Worm (Caenorhabditis elegans) whole organism, L1 larva: ENCODE measurements around the gene chst-1.

Source experiments
- ama-1 ChIP-seq: fragments of 150-350 bp; optimal IDR thresholded peaks from 2 replicates; lab custom pipeline; 2014
- sox-4 ChIP-seq: sonication (generic microtip); optimal IDR thresholded peaks from 2 replicates; lab custom pipeline; 2016; ENCODE audit warnings: missing genetic modification characterization, missing compliant biosample characterization

DNA sequence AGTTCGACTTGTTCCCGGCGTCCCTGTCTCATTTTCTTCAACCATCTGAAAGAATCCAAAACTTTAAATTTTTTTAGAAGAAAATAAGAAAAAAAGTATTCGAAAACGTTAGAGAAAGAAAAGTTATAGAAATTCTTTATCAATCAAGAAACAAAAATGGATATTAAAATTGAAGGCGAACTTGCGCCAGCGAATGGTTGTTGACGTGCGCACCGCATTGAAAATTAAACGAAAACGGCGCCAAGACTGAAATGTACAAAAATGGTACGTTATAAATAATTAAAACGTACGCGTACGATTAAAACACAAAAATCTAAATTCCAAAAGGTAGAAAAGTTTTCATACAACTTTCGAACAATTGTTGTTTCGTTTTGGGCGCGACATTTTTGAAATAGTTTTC is 20.0 kb downstream of the chst-1 start, which contains the start of gene K02C4.3:
- TF ChIP-seq ama-1 (no peak), sox-4 (tag; lab: Kevin White, UChicago) (peak; percentile 14)
